Worm (Caenorhabditis elegans) whole organism, L3 larva: ENCODE data around the gene B0035.13.

Experiments
- aly-2 ChIP-seq: fragments of 150-350 bp; optimal IDR thresholded peaks from 2 replicates; lab custom pipeline; 2014; ENCODE audit warnings: missing biosample characterization, missing genetic modification characterization
- ceh-9 ChIP-seq: sonication (generic microtip); optimal IDR thresholded peaks from 2 replicates; lab custom pipeline; 2018; ENCODE audit warnings: missing biosample characterization, missing genetic modification characterization
- elt-3 ChIP-seq, 3 experiments: fragments of 150-350 bp in 1 of 3; sonication (generic microtip) in 2 of 3; optimal IDR thresholded peaks; 2 replicates in 2 of 3; 4 replicates in 1 of 3; lab custom pipeline; 2014 to 2017; ENCODE audit warnings: missing biosample characterization in 3 of 3, missing genetic modification characterization in 3 of 3
- eor-1 ChIP-seq, 2 experiments: fragments of 150-350 bp; optimal IDR thresholded peaks; 2 replicates each; lab custom pipeline; 2014 to 2018; ENCODE audit warnings: missing biosample characterization in 2 of 2, missing genetic modification characterization in 2 of 2
- nfya-1 ChIP-seq: sonication (generic microtip); optimal IDR thresholded peaks from 2 replicates; lab custom pipeline; 2017; ENCODE audit warnings: missing genetic modification characterization, mild to moderate bottlenecking, missing compliant biosample characterization, antibody characterized with exemption, moderate library complexity; ENCODE audit not compliant: insufficient read depth
- nhr-11 ChIP-seq: fragments of 150-350 bp; optimal IDR thresholded peaks from 2 replicates; lab custom pipeline; 2014; ENCODE audit warnings: missing biosample characterization, missing genetic modification characterization
- nhr-67 ChIP-seq: fragments of 150-350 bp; optimal IDR thresholded peaks from 2 replicates; lab custom pipeline; 2014; ENCODE audit warnings: missing biosample characterization, missing genetic modification characterization
- nhr-77 ChIP-seq: fragments of 150-350 bp; optimal IDR thresholded peaks from 2 replicates; lab custom pipeline; 2014; ENCODE audit warnings: missing biosample characterization, missing genetic modification characterization
- pqm-1 ChIP-seq: fragments of 150-350 bp; optimal IDR thresholded peaks from 2 replicates; lab custom pipeline; 2017; ENCODE audit warnings: missing biosample characterization, missing genetic modification characterization, inconsistent platforms
- unc-39 ChIP-seq: sonication (generic microtip); optimal IDR thresholded peaks from 4 replicates; lab custom pipeline; 2017; ENCODE audit warnings: missing biosample characterization, missing genetic modification characterization
- zag-1 ChIP-seq: fragments of 150-350 bp; optimal IDR thresholded peaks from 2 replicates; lab custom pipeline; 2014; ENCODE audit warnings: missing biosample characterization, missing genetic modification characterization
- ztf-11 ChIP-seq: fragments of 150-350 bp; optimal IDR thresholded peaks from 2 replicates; lab custom pipeline; 2014; ENCODE audit warnings: missing biosample characterization, missing genetic modification characterization

- TF ChIP-seq nhr-77 (tag; lab: Kevin White, UChicago), result no peak
- no peak for TF ChIP-seq nhr-11 (tag; lab: Kevin White, UChicago)
- no peak for TF ChIP-seq eor-1 (tag; optimal IDR thresholded peaks at IDR 0.05; lab: Kevin White, UChicago)
- TF ChIP-seq zag-1 (tag; lab: Kevin White, UChicago), result no peak
- TF ChIP-seq ceh-9, result no peak
- TF ChIP-seq unc-39, result no peak
- no peak for TF ChIP-seq pqm-1 (tag; lab: Kevin White, UChicago)
- no peak for TF ChIP-seq nfya-1
- TF ChIP-seq nhr-67 (tag; lab: Kevin White, UChicago), result no peak
- no peak for TF ChIP-seq ztf-11 (tag; lab: Kevin White, UChicago)
- TF ChIP-seq elt-3 (tag; optimal IDR thresholded peaks at IDR 0.05; lab: Kevin White, UChicago), result no peak
- TF ChIP-seq aly-2 (tag; lab: Kevin White, UChicago), result no peak
Observed at ce11 chrIV:11326939-11327565, 20.5 kb upstream of the B0035.13 start, which contains the start of gene B0035.21.
